Worm (Caenorhabditis elegans): Measurements from ENCODE around the gene C50C3.19.

Gene C50C3.19

DNA sequence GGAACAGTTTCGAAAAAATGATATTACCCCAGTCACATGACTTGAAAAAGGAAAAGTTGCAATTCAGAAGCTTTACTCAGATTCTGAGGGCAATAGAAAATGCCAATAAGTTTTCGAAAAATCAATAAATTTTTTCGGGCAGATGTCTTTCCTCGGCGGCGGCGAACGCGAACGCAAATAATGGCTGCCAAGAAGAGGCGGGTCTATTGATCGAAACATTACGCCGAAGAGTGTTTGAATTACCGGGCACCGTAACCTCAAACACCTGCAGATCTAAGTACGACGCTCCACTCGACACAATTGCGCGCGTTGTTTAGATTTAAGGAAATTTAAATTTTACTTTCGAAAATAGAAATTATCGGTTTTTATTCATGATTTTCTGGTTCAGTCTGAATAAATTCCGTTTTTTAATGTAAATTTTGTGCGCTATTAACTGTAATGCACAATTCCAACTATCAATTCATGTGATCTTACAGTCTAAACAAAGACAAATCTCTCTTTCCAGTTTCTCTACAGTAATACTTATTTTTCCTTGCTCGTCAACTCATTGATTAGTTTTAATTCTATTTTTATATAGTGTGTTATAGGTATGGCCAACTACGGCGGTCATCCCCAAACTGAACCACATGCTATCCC is 26.7 kb upstream of the C50C3.19 start, which contains the start of gene prp-8 (continued):
- peak; percentile 95 for TF ChIP-seq Y48G9A.11 (GFP tag; IDR thresholded peaks at IDR 0.05)
- no peak for TF ChIP-seq aly-2 (tag; optimal IDR thresholded peaks at IDR 0.05)
- peak; percentile 74 for TF ChIP-seq fkh-10 (GFP tag; optimal IDR thresholded peaks at IDR 0.05)
- TF ChIP-seq vab-7 (GFP tag; IDR thresholded peaks at IDR 0.05), result peak; percentile 26; the same call in 1 of the 2 replicates
- no peak for TF ChIP-seq attf-4 (tag; optimal IDR thresholded peaks at IDR 0.05)
- peak; percentile 31 for TF ChIP-seq spr-1 (tag; optimal IDR thresholded peaks at IDR 0.05)

DNA sequence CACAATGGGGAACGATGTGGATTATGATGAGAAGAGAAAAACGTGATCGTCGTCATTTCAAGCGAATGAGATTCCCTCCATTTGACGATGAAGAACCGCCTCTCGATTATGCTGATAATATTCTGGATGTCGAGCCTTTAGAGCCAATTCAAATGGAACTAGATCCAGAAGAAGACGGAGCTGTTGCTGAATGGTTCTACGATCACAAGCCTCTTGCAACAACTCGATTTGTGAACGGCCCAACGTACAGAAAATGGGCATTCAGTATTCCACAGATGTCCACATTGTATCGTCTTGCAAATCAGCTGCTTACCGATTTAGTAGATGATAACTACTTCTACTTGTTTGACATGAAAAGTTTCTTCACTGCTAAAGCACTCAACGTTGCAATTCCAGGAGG is 25.8 kb upstream of the C50C3.19 start:
- no peak for TF ChIP-seq F37D6.2 (tag; optimal IDR thresholded peaks at IDR 0.05)
- TF ChIP-seq aha-1 (tag), result peak; percentile 97
- no peak for TF ChIP-seq duxl-1 (tag; optimal IDR thresholded peaks at IDR 0.05; ENCODE audit: poor library complexity)
- no peak for TF ChIP-seq nhr-6 (tag; optimal IDR thresholded peaks at IDR 0.05)
- no peak for TF ChIP-seq mdt-29 (GFP tag; IDR thresholded peaks at IDR 0.05)
- TF ChIP-seq lin-1 (GFP tag; IDR thresholded peaks at IDR 0.05), result no peak

DNA sequence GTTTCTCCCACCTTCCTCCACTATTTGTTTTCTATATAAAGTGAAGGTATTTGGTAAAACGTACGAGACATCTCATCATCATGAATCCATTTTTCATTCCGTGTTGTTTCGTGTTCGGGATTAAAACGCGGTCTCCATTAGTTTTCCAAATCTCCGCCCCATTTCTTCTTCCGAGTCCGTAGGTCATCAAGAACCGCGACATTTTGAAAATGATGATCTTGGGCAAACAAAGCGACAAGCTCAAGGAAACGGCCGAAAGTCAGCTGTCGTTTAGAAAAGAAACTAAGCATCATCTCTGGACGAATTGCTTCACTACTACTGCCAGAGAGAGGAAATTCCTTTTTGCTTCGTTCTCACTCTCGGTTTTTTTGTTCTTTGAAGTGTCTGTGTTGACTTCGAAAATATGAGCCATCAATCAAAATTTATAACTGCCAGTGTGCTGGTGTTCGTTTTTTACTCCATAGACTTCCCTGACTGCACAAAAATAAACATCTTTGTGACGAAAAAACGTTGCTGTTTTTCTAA is 17.9 kb upstream of the C50C3.19 start:
- peak; percentile 21 for TF ChIP-seq ama-1 (optimal IDR thresholded peaks at IDR 0.05)
- no peak for TF ChIP-seq F49E8.2 (tag; optimal IDR thresholded peaks at IDR 0.05; ENCODE audit: borderline replicate concordance)
- TF ChIP-seq dmd-6 (GFP tag; IDR thresholded peaks at IDR 0.05), result 0 out of 2 replicates have a peak, but pooled peaks have one; percentile 12
- TF ChIP-seq vab-7 (GFP tag; IDR thresholded peaks at IDR 0.05), result no peak
- TF ChIP-seq unc-62 (GFP tag; optimal IDR thresholded peaks at IDR 0.05 in 1 of 2), result peak in 1 of 2 experiments; percentile 72
- TF ChIP-seq unc-62 (tag; optimal IDR thresholded peaks at IDR 0.05), result no peak
- no peak for TF ChIP-seq T26A8.4 (GFP tag; IDR thresholded peaks at IDR 0.05)
- no peak for TF ChIP-seq D1046.2 (GFP tag; IDR thresholded peaks at IDR 0.05)
- 0 out of 2 replicates have a peak, but pooled peaks have one; percentile 38 for TF ChIP-seq ceh-20 (GFP tag; IDR thresholded peaks at IDR 0.05)
- TF ChIP-seq lim-7 (GFP tag; IDR thresholded peaks at IDR 0.05), result no peak
- no peak for TF ChIP-seq aha-1 (tag)
- peak in 1 of 2 experiments; percentile 7 for TF ChIP-seq lsy-2 (tag; optimal IDR thresholded peaks at IDR 0.05)
- no peak for TF ChIP-seq F26F4.8 (GFP tag; conservative IDR thresholded peaks at IDR 0.05)
- no peak for TF ChIP-seq daf-16 (GFP tag; optimal IDR thresholded peaks at IDR 0.05)
- TF ChIP-seq daf-16 (tag; optimal IDR thresholded peaks at IDR 0.05), result no peak
- no peak for TF ChIP-seq Y75B8A.6 (GFP tag; IDR thresholded peaks at IDR 0.05)
- TF ChIP-seq dmd-8 (GFP tag; IDR thresholded peaks at IDR 0.05), result no peak
- TF ChIP-seq tra-1 (GFP tag; IDR thresholded peaks at IDR 0.05), result 0 out of 2 replicates have a peak, but pooled peaks have one; percentile 30
- no peak for TF ChIP-seq hlh-30 (tag; optimal IDR thresholded peaks at IDR 0.05; ENCODE audit: insufficient read depth)
- no peak for TF ChIP-seq arid-1 (GFP tag; conservative IDR thresholded peaks at IDR 0.05)
- TF ChIP-seq tag-97 (GFP tag; IDR thresholded peaks at IDR 0.05), result no peak
- TF ChIP-seq attf-4 (tag; optimal IDR thresholded peaks at IDR 0.05), result no peak

DNA sequence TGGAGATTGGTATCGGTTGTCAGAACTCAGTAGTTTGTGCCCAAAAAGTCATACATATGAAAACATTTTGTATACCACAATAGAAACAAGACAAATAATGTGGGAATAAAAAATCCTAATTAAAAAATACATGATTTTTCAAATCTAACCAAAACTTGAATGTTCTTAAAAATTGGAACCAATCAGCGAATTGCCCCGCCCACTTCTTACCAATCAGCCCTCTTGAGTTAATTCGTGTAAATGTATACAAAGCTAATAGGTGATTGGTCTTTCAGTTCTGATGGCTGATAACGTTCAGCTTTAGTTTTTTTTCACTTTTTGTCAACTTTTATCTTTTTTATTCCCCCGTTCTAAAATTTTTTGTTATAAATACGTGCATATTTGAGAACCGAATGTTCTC is 15.3 kb upstream of the C50C3.19 start:
- TF ChIP-seq unc-62 (GFP tag; optimal IDR thresholded peaks at IDR 0.05 in 1 of 2) (no peak), unc-62 (tag; optimal IDR thresholded peaks at IDR 0.05) (no peak), hmg-1.1 (GFP tag; IDR thresholded peaks at IDR 0.05) (no peak), lin-29 (GFP tag; IDR thresholded peaks at IDR 0.05) (no peak), rbr-2 (tag; optimal IDR thresholded peaks at IDR 0.05) (no peak), attf-4 (tag; optimal IDR thresholded peaks at IDR 0.05) (no peak), nhr-77 (tag; optimal IDR thresholded peaks at IDR 0.05) (no peak), snpc-1.2 (GFP tag; IDR thresholded peaks at IDR 0.05) (no peak), T26A8.4 (GFP tag; IDR thresholded peaks at IDR 0.05) (no peak)

All from whole organism, L4 larva.